Worm (Caenorhabditis elegans) whole organism, early embryonic: Measurements from ENCODE around the gene nyn-3.
A peak's percentile ranks its signal among the peaks of the same experiment; 100 is the strongest.

ENCODE experiments used
- B0310.2 ChIP-seq: sonication (generic microtip); optimal IDR thresholded peaks from 2 replicates; lab custom pipeline; 2016; ENCODE audit warnings: mild to moderate bottlenecking, missing genetic modification characterization, missing compliant biosample characterization
- F13C5.2 ChIP-seq: sonication (generic microtip); optimal IDR thresholded peaks from 2 replicates; lab custom pipeline; 2017; ENCODE audit warnings: mild to moderate bottlenecking, missing genetic modification characterization, inconsistent platforms, missing compliant biosample characterization
- aly-1 ChIP-seq: sonication (generic microtip); optimal IDR thresholded peaks from 2 replicates; lab custom pipeline; 2016; ENCODE audit warnings: missing genetic modification characterization, missing compliant biosample characterization
- ama-1 ChIP-seq: fragments of 150-350 bp; optimal IDR thresholded peaks from 2 replicates; lab custom pipeline; 2014
- ceh-13 ChIP-seq: fragments of 200-800 bp; sonication (Bioruptor generic); optimal IDR thresholded peaks from 2 replicates; lab custom pipeline; 2018; ENCODE audit warnings: mild to moderate bottlenecking, missing genetic modification characterization, missing compliant biosample characterization
- ceh-36 ChIP-seq: sonication (generic microtip); optimal IDR thresholded peaks from 2 replicates; lab custom pipeline; 2016; ENCODE audit warnings: missing genetic modification characterization, inconsistent platforms, missing compliant biosample characterization
- ets-7 ChIP-seq: sonication (generic microtip); optimal IDR thresholded peaks from 2 replicates; lab custom pipeline; 2016; ENCODE audit warnings: missing genotype, missing genetic modification characterization, missing compliant biosample characterization
- flt-1 ChIP-seq: fragments of 200-800 bp; sonication (Bioruptor generic); IDR thresholded peaks from 2 replicates; pipeline ENCODE4 v1.3.6; 2022; ENCODE audit warnings: missing genetic modification characterization, missing compliant biosample characterization
- hmbx-1 ChIP-seq: sonication (generic microtip); optimal IDR thresholded peaks from 2 replicates; lab custom pipeline; 2016; ENCODE audit warnings: mild to moderate bottlenecking, missing genetic modification characterization, missing compliant biosample characterization
- hmg-4 ChIP-seq: fragments of 200-800 bp; sonication (Bioruptor generic); optimal IDR thresholded peaks from 2 replicates; lab custom pipeline; 2018; ENCODE audit warnings: mild to moderate bottlenecking, missing genetic modification characterization, missing compliant biosample characterization
- hnd-1 ChIP-seq: sonication (generic microtip); optimal IDR thresholded peaks from 2 replicates; lab custom pipeline; 2016; ENCODE audit warnings: missing genetic modification characterization, missing compliant biosample characterization
- pes-1 ChIP-seq: fragments of 200-800 bp; sonication (Bioruptor generic); IDR thresholded peaks from 2 replicates; pipeline ENCODE4 v1.3.6; 2022; ENCODE audit warnings: missing genetic modification reagents, missing genetic modification characterization, missing compliant biosample characterization
- scrt-1 ChIP-seq: fragments of 200-800 bp; sonication (Bioruptor generic); IDR thresholded peaks from 2 replicates; pipeline ENCODE4 v1.3.6; 2022; ENCODE audit warnings: missing genetic modification characterization, missing compliant biosample characterization
- sea-1 ChIP-seq: fragments of 200-800 bp; sonication (Bioruptor generic); conservative IDR thresholded peaks from 2 replicates; pipeline ENCODE4 v1.3.6; 2022; ENCODE audit warnings: missing genetic modification characterization, missing compliant biosample characterization
- tbx-11 ChIP-seq: fragments of 200-800 bp; sonication (Bioruptor generic); IDR thresholded peaks from 2 replicates; pipeline ENCODE4 v1.3.6; 2022; ENCODE audit warnings: missing genetic modification characterization, missing compliant biosample characterization
- tbx-37 ChIP-seq: fragments of 200-800 bp; sonication (Bioruptor generic); conservative IDR thresholded peaks from 2 replicates; pipeline ENCODE4 v1.3.6; 2022; ENCODE audit warnings: missing genetic modification reagents, missing genetic modification characterization, missing compliant biosample characterization
- tra-4 ChIP-seq: sonication (generic microtip); optimal IDR thresholded peaks from 2 replicates; lab custom pipeline; 2017; ENCODE audit warnings: missing genetic modification characterization, missing compliant biosample characterization

Gene nyn-3

DNA sequence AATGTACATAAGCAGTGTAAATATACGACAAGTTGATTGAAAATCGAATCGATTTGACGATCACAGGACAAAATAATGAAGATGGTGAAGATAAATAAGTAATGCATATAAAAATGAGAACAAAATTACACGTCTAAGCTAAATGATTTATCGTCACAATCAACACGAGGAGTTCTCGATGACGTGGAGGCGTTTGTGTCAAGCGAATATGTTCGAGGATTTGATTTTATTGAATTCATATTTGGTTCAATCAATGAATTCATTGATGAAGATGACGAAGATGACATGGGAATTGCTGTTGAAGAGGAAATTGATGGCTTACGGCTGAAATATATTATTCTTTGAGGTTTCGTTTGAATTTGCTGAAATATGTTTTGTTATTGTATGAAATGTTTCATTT lies at the start of gene nyn-3:
Gene nyn-3 (minus strand): TSS at position 101 of the 400 bp plus-strand sequence.
- TF ChIP-seq ceh-13 (no peak), ets-7 (tag; lab: Kevin White, UChicago) (no peak), hmbx-1 (tag; lab: Kevin White, UChicago) (no peak), flt-1 (GFP tag; lab: Robert Waterston, UW) (no peak), hnd-1 (no peak), aly-1 (tag; lab: Kevin White, UChicago) (no peak), F13C5.2 (no peak), tbx-11 (GFP tag; lab: Robert Waterston, UW) (no peak), scrt-1 (GFP tag; lab: Robert Waterston, UW) (no peak), sea-1 (GFP tag; lab: Robert Waterston, UW) (no peak), tra-4 (tag; lab: Kevin White, UChicago) (no peak)

ce11 chrII:6341076-6341475 lies 48.6 kb upstream of the nyn-3 start:
- TF ChIP-seq B0310.2 = no peak
- TF ChIP-seq ceh-36 (tag; lab: Kevin White, UChicago) = no peak

- TF ChIP-seq ama-1 (lab: Kevin White, UChicago) = no peak
- no peak for TF ChIP-seq B0310.2
- TF ChIP-seq hmg-4 (GFP tag; lab: Kevin White, UChicago) = no peak
- no peak for TF ChIP-seq F13C5.2
- TF ChIP-seq ceh-13 = no peak
- no peak for TF ChIP-seq hnd-1
- no peak for TF ChIP-seq tbx-37
- TF ChIP-seq tra-4 (tag; lab: Kevin White, UChicago) = no peak
- no peak for TF ChIP-seq aly-1 (tag; lab: Kevin White, UChicago)
Observed at ce11 chrII:6339948-6340347, 47.5 kb upstream of the nyn-3 start, which contains the start of gene C32D5.7. Gene C32D5.7, minus strand, starts transcription at chrII:6340048.

DNA sequence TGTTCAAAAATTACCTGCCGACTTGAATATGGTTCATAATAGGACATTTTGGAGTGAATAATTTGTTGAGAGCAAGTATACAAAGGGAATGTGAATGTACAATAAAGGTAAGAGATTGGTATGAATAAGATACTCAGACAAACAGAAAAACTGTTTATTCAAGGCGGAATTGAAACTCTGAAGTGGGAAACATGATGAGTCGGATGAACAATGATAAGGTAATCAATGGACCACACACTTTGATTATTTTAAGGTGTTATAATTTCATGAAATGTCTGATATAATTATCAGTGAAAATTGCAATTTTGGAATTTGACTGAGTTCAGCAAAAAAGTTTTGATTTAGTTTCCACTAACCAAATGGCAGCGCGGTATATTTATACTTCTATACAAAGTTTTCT lies 47.1 kb upstream of the nyn-3 start:
- no peak for TF ChIP-seq flt-1 (GFP tag; lab: Robert Waterston, UW)
- no peak for TF ChIP-seq ets-7 (tag; lab: Kevin White, UChicago)
- no peak for TF ChIP-seq ceh-13
- no peak for TF ChIP-seq hnd-1
- TF ChIP-seq F13C5.2 = no peak
- no peak for TF ChIP-seq aly-1 (tag; lab: Kevin White, UChicago)

- TF ChIP-seq ceh-13 (no peak), sea-1 (GFP tag; lab: Robert Waterston, UW) (no peak), hnd-1 (no peak), hmg-4 (GFP tag; lab: Kevin White, UChicago) (no peak), B0310.2 (no peak), aly-1 (tag; lab: Kevin White, UChicago) (no peak)
Observed at ce11 chrII:6335358-6335757, 42.9 kb upstream of the nyn-3 start, which contains the start of gene C32D5.14. Gene C32D5.14, plus strand, starts transcription at chrII:6335488.

- TF ChIP-seq pes-1 (GFP tag; lab: Robert Waterston, UW) (no peak), scrt-1 (GFP tag; lab: Robert Waterston, UW) (no peak), tra-4 (tag; lab: Kevin White, UChicago) (no peak), ceh-13 (no peak), tbx-11 (GFP tag; lab: Robert Waterston, UW) (no peak), aly-1 (tag; lab: Kevin White, UChicago) (no peak), ama-1 (lab: Kevin White, UChicago) (no peak), ceh-36 (tag; lab: Kevin White, UChicago) (no peak), B0310.2 (no peak), sea-1 (GFP tag; lab: Robert Waterston, UW) (no peak), flt-1 (GFP tag; lab: Robert Waterston, UW) (no peak), hnd-1 (no peak), ets-7 (tag; lab: Kevin White, UChicago) (no peak), tbx-37 (no peak), F13C5.2 (no peak), hmg-4 (GFP tag; lab: Kevin White, UChicago) (no peak), hmbx-1 (tag; lab: Kevin White, UChicago) (no peak)
Observed at ce11 chrII:6334745-6335260, 42.4 kb upstream of the nyn-3 start.

DNA sequence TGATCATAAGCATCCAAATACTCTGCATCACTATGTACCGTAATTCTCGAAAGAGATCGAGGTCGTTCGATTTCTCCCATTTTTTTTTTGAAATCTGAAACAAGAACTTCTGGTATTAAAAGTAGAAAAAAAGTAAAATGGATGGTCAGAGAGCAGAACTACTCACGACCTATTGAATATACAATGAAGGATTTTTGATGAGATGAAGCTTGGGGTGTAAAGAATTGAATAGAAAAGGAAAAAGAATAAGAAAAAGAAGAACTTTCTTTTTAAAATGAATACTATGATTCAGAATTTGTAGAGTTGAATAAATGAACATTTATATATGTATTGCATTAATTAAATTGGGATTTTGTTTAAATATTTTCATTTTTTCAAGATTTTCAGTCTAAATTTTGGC lies 41.5 kb upstream of the nyn-3 start, which contains the start of gene ttc-39B:
Gene ttc-39B (minus strand): TSS at position 101 of the 400 bp plus-strand sequence.
- no peak for TF ChIP-seq pes-1 (GFP tag; lab: Robert Waterston, UW)
- no peak for TF ChIP-seq F13C5.2
- no peak for TF ChIP-seq ceh-36 (tag; lab: Kevin White, UChicago)
- no peak for TF ChIP-seq flt-1 (GFP tag; lab: Robert Waterston, UW)

ce11 chrII:6331222-6331830 lies 38.9 kb upstream of the nyn-3 start, which contains the start of gene set-4:
Gene set-4, minus strand, starts transcription at chrII:6331341.
- TF ChIP-seq sea-1 (GFP tag; lab: Robert Waterston, UW) = 0 out of 2 replicates have a peak, but pooled peaks have one; percentile 20
- TF ChIP-seq ceh-36 (tag; lab: Kevin White, UChicago) = peak; percentile 31
- TF ChIP-seq F13C5.2 = peak; percentile 79
- peak; percentile 82 for TF ChIP-seq hmg-4 (GFP tag; lab: Kevin White, UChicago)
- no peak for TF ChIP-seq flt-1 (GFP tag; lab: Robert Waterston, UW)
